Fruit fly (Drosophila melanogaster) whole organism, embryonic: ENCODE data around the gene TfIIS.

Source experiments
- Aef1 ChIP-seq: fragments of 200-800 bp; sonication (Bioruptor generic); IDR thresholded peaks from 3 replicates; pipeline ENCODE4 v1.3.6; 2022; ENCODE audit warnings: missing biosample characterization, missing genetic modification characterization
- BEAF-32 ChIP-seq: fragments of 200-800 bp; sonication (Bioruptor generic); optimal IDR thresholded peaks from 3 replicates; lab custom pipeline; 2017; ENCODE audit warnings: missing biosample characterization, missing genetic modification characterization, mild to moderate bottlenecking, moderate library complexity, missing genetic modification reagents
- CG12391 ChIP-seq: fragments of 200-800 bp; sonication (Bioruptor generic); optimal IDR thresholded peaks from 3 replicates; lab custom pipeline; 2018; ENCODE audit warnings: missing biosample characterization, mild to moderate bottlenecking, missing genetic modification characterization, moderate library complexity
- CG12769 ChIP-seq: fragments of 200-800 bp; sonication (Bioruptor generic); optimal IDR thresholded peaks from 2 replicates; lab custom pipeline; 2019; ENCODE audit warnings: missing biosample characterization, mild to moderate bottlenecking, missing genetic modification characterization, moderate library complexity
- CG13894 ChIP-seq: fragments of 200-800 bp; sonication (Bioruptor generic); optimal IDR thresholded peaks from 3 replicates; lab custom pipeline; 2018; ENCODE audit warnings: missing biosample characterization, mild to moderate bottlenecking, missing genetic modification characterization, moderate library complexity
- CG14965 ChIP-seq: fragments of 200-800 bp; sonication (Bioruptor generic); optimal IDR thresholded peaks from 2 replicates; lab custom pipeline; 2016; ENCODE audit warnings: missing biosample characterization, missing genetic modification characterization, borderline replicate concordance
- CG15269 ChIP-seq: fragments of 200-800 bp; sonication (Bioruptor generic); optimal IDR thresholded peaks from 2 replicates; lab custom pipeline; 2018; ENCODE audit warnings: missing biosample characterization, mild to moderate bottlenecking, missing genetic modification characterization, moderate library complexity
- CG16863 ChIP-seq: fragments of 200-800 bp; sonication (Bioruptor generic); optimal IDR thresholded peaks from 3 replicates; lab custom pipeline; 2016; ENCODE audit warnings: missing biosample characterization, missing genetic modification characterization
- CG17612 ChIP-seq: fragments of 200-800 bp; sonication (Bioruptor generic); IDR thresholded peaks from 2 replicates; pipeline ENCODE4 v1.3.6; 2022; ENCODE audit warnings: missing biosample characterization, missing genetic modification characterization
- CG1832 ChIP-seq: fragments of 200-800 bp; sonication (Bioruptor generic); optimal IDR thresholded peaks from 2 replicates; lab custom pipeline; 2017; ENCODE audit warnings: missing biosample characterization, mild to moderate bottlenecking, missing genetic modification characterization, inconsistent platforms
- CG33213 ChIP-seq: fragments of 200-800 bp; sonication (Bioruptor generic); optimal IDR thresholded peaks from 3 replicates; lab custom pipeline; 2016; ENCODE audit warnings: missing biosample characterization, missing genetic modification characterization
- CG33557 ChIP-seq: fragments of 200-800 bp; sonication (Bioruptor generic); optimal IDR thresholded peaks from 2 replicates; lab custom pipeline; 2019; ENCODE audit warnings: missing biosample characterization, mild to moderate bottlenecking, missing genetic modification characterization, moderate library complexity
- CG3995 ChIP-seq: fragments of 200-800 bp; sonication (Bioruptor generic); optimal IDR thresholded peaks from 3 replicates; lab custom pipeline; 2016; ENCODE audit warnings: missing biosample characterization, missing genetic modification characterization
- CG8089 ChIP-seq: fragments of 200-800 bp; sonication (Bioruptor generic); optimal IDR thresholded peaks from 3 replicates; lab custom pipeline; 2016; ENCODE audit warnings: missing biosample characterization, missing genetic modification characterization
- Dp ChIP-seq: fragments of 200-800 bp; sonication (Bioruptor generic); optimal IDR thresholded peaks from 2 replicates; lab custom pipeline; 2018; ENCODE audit warnings: missing biosample characterization, mild to moderate bottlenecking, missing genetic modification characterization, moderate library complexity
- E2f2 ChIP-seq: fragments of 200-800 bp; sonication (Bioruptor generic); IDR thresholded peaks from 2 replicates; pipeline ENCODE4 v1.3.6; 2022; ENCODE audit warnings: missing biosample characterization, missing genetic modification characterization
- Fer1 ChIP-seq: fragments of 200-800 bp; sonication (Bioruptor generic); optimal IDR thresholded peaks from 2 replicates; lab custom pipeline; 2017; ENCODE audit warnings: missing biosample characterization, mild to moderate bottlenecking, missing genetic modification characterization
- Fer3 ChIP-seq: fragments of 200-800 bp; sonication (Bioruptor generic); optimal IDR thresholded peaks from 2 replicates; lab custom pipeline; 2018; ENCODE audit warnings: missing biosample characterization, mild to moderate bottlenecking, missing genetic modification characterization, moderate library complexity
- HLH4C ChIP-seq: fragments of 200-800 bp; sonication (Bioruptor generic); IDR thresholded peaks from 3 replicates; pipeline ENCODE4 v1.3.6; 2022; ENCODE audit warnings: missing biosample characterization, missing genetic modification characterization; ENCODE audit not compliant: partially characterized antibody
- Hmr ChIP-seq: fragments of 200-800 bp; sonication (Bioruptor generic); optimal IDR thresholded peaks from 3 replicates; lab custom pipeline; 2017; ENCODE audit warnings: mild to moderate bottlenecking, missing biosample characterization, missing genetic modification reagents, missing genetic modification characterization
- Jarid2 ChIP-seq: fragments of 200-800 bp; sonication (Bioruptor generic); optimal IDR thresholded peaks from 3 replicates; lab custom pipeline; 2017; ENCODE audit warnings: mild to moderate bottlenecking, missing biosample characterization, missing genetic modification reagents, missing genetic modification characterization
- Lhr ChIP-seq: fragments of 200-800 bp; sonication (Bioruptor generic); optimal IDR thresholded peaks from 3 replicates; lab custom pipeline; 2017; ENCODE audit warnings: mild to moderate bottlenecking, missing biosample characterization, missing genetic modification reagents, missing genetic modification characterization
- Med ChIP-seq: fragments of 200-800 bp; sonication (Bioruptor generic); peaks from one replicate; lab custom pipeline; 2016; ENCODE audit warnings: missing biosample characterization, missing genetic modification characterization, mild to moderate bottlenecking, inconsistent platforms, moderate library complexity
- Myb ChIP-seq: fragments of 200-800 bp; sonication (Bioruptor generic); optimal IDR thresholded peaks from 2 replicates; lab custom pipeline; 2016; ENCODE audit warnings: missing biosample characterization, missing genetic modification characterization
- PHDP ChIP-seq: fragments of 200-800 bp; sonication (Bioruptor generic); optimal IDR thresholded peaks from 3 replicates; lab custom pipeline; 2018; ENCODE audit warnings: missing biosample characterization, mild to moderate bottlenecking, missing genetic modification characterization, moderate library complexity
- Ptx1 ChIP-seq: fragments of 200-800 bp; sonication (Bioruptor generic); IDR thresholded peaks from 2 replicates; pipeline ENCODE4 v1.3.6; 2022; ENCODE audit warnings: missing biosample characterization, missing genetic modification characterization
- Ravus ChIP-seq: fragments of 200-800 bp; sonication (Bioruptor generic); IDR thresholded peaks from 2 replicates; pipeline ENCODE4 v1.3.6; 2022; ENCODE audit warnings: missing biosample characterization, missing genetic modification characterization
- Rfx ChIP-seq: fragments of 200-800 bp; sonication (Bioruptor generic); IDR thresholded peaks from 2 replicates; pipeline ENCODE4 v1.3.6; 2022; ENCODE audit warnings: missing biosample characterization, missing genetic modification characterization
- Scr ChIP-seq: fragments of 200-800 bp; sonication (Bioruptor generic); IDR thresholded peaks from 2 replicates; pipeline ENCODE4 v1.3.6; 2022; ENCODE audit warnings: missing biosample characterization, missing genetic modification characterization; ENCODE audit not compliant: partially characterized antibody
- Sry-δ ChIP-seq: fragments of 200-800 bp; sonication (Bioruptor generic); optimal IDR thresholded peaks from 2 replicates; lab custom pipeline; 2016; ENCODE audit warnings: missing biosample characterization, missing genetic modification characterization
- Stat92E ChIP-seq, 3 experiments: fragments of >200 bp in 2 of 3; fragments of 200-800 bp in 1 of 3; sonication (Bioruptor generic) in 1 of 3; optimal IDR thresholded peaks; 2 replicates each; lab custom pipeline; 2017 to 2019; ENCODE audit warnings: missing biosample characterization in 3 of 3, missing genetic modification characterization in 3 of 3, mild to moderate bottlenecking in 1 of 3, moderate library complexity in 1 of 3
- Trl ChIP-seq, 3 experiments: fragments of >200 bp in 2 of 3; fragments of 200-800 bp in 1 of 3; sonication (Bioruptor generic) in 1 of 3; optimal IDR thresholded peaks; 2 replicates in 1 of 3; 3 replicates in 2 of 3; lab custom pipeline; 2016 to 2017; ENCODE audit warnings: missing biosample characterization in 1 of 3, missing genetic modification characterization in 1 of 3
- amos ChIP-seq: fragments of 200-800 bp; sonication (Bioruptor generic); IDR thresholded peaks from 2 replicates; pipeline ENCODE4 v1.3.6; 2022; ENCODE audit warnings: missing biosample characterization, missing genetic modification characterization; ENCODE audit not compliant: partially characterized antibody
- bbx ChIP-seq: fragments of 200-800 bp; sonication (Bioruptor generic); IDR thresholded peaks from 2 replicates; pipeline ENCODE4 v1.3.6; 2022; ENCODE audit warnings: missing biosample characterization, missing genetic modification characterization; ENCODE audit not compliant: partially characterized antibody
- exex ChIP-seq: fragments of 200-800 bp; sonication (Bioruptor generic); optimal IDR thresholded peaks from 4 replicates; lab custom pipeline; 2018; ENCODE audit warnings: missing biosample characterization, mild to moderate bottlenecking, missing genetic modification characterization, moderate library complexity
- gfzf ChIP-seq: fragments of 200-800 bp; sonication (Bioruptor generic); optimal IDR thresholded peaks from 2 replicates; lab custom pipeline; 2016; ENCODE audit warnings: missing biosample characterization, mild to moderate bottlenecking, missing genetic modification characterization, moderate library complexity
- grn ChIP-seq: fragments of 200-800 bp; sonication (Bioruptor generic); optimal IDR thresholded peaks from 3 replicates; lab custom pipeline; 2017; ENCODE audit warnings: missing biosample characterization, missing genetic modification characterization
- gsb-n ChIP-seq: fragments of 200-800 bp; sonication (Bioruptor generic); optimal IDR thresholded peaks from 3 replicates; lab custom pipeline; 2018; ENCODE audit warnings: missing biosample characterization, mild to moderate bottlenecking, missing genetic modification characterization
- hb ChIP-seq: fragments of 200-800 bp; sonication (Bioruptor generic); IDR thresholded peaks from 3 replicates; pipeline ENCODE4 v1.3.6; 2022; ENCODE audit warnings: missing biosample characterization, missing genetic modification characterization; ENCODE audit not compliant: partially characterized antibody
- inv ChIP-seq: fragments of 200-800 bp; sonication (Bioruptor generic); IDR thresholded peaks from 2 replicates; pipeline ENCODE4 v1.3.6; 2022; ENCODE audit warnings: missing biosample characterization, missing genetic modification characterization; ENCODE audit not compliant: partially characterized antibody
- kni ChIP-seq: fragments of 200-800 bp; sonication (Bioruptor generic); optimal IDR thresholded peaks from 3 replicates; lab custom pipeline; 2017; ENCODE audit warnings: mild to moderate bottlenecking, missing biosample characterization, missing genetic modification reagents, missing genetic modification characterization
- nmo ChIP-seq: fragments of 200-800 bp; sonication (Bioruptor generic); optimal IDR thresholded peaks from 2 replicates; lab custom pipeline; 2018; ENCODE audit warnings: missing biosample characterization, mild to moderate bottlenecking, missing genetic modification characterization, moderate library complexity
- pros ChIP-seq: fragments of 200-800 bp; sonication (Bioruptor generic); optimal IDR thresholded peaks from 3 replicates; lab custom pipeline; 2019; ENCODE audit warnings: missing biosample characterization, mild to moderate bottlenecking, missing genetic modification characterization, moderate library complexity
- stc ChIP-seq: fragments of 200-800 bp; sonication (Bioruptor generic); IDR thresholded peaks from 2 replicates; pipeline ENCODE4 v1.3.6; 2022; ENCODE audit warnings: missing biosample characterization, missing genetic modification characterization
- sug ChIP-seq: fragments of 200-800 bp; optimal IDR thresholded peaks from 2 replicates; lab custom pipeline; 2019; ENCODE audit warnings: missing biosample characterization, mild to moderate bottlenecking, missing genetic modification characterization, moderate library complexity
- unc-4 ChIP-seq: fragments of 200-800 bp; sonication (Bioruptor generic); IDR thresholded peaks from 2 replicates; pipeline ENCODE4 v1.3.6; 2022; ENCODE audit warnings: missing biosample characterization, missing genetic modification characterization; ENCODE audit not compliant: partially characterized antibody

Gene TfIIS

dm6 chr2L:15057225-15058117, 3.1 kb downstream of the TfIIS start, which contains the start of gene ck (continued):
- TF ChIP-seq CG33557 (no peak), amos (GFP tag; lab: Robert Waterston, UW) (peak; percentile 74), HLH4C (GFP tag; lab: Robert Waterston, UW) (peak; percentile 83), kni (GFP tag; lab: Kevin White, UChicago) (peak; percentile 69), gfzf (GFP tag; lab: Kevin White, UChicago) (peak; percentile 94), E2f2 (GFP tag; lab: Robert Waterston, UW) (peak; percentile 96), Aef1 (no peak), grn (peak; percentile 77), pros (GFP tag; lab: Kevin White, UChicago) (no peak), Fer3 (tag; lab: Kevin White, UChicago) (no peak), Lhr (GFP tag; lab: Kevin White, UChicago) (peak; percentile 82), BEAF-32 (GFP tag; lab: Kevin White, UChicago) (peak; percentile 73), PHDP (no peak), CG3995 (GFP tag; lab: Kevin White, UChicago) (peak; percentile 13), Fer1 (GFP tag; lab: Kevin White, UChicago) (peak; percentile 0), Trl (optimal IDR thresholded peaks at IDR 0.05; lab: Kevin White, UChicago) (peak in 1 of 2 experiments; percentile 41), Trl (GFP tag; optimal IDR thresholded peaks at IDR 0.05; lab: Kevin White, UChicago) (no peak), Myb (peak; percentile 77), Ptx1 (no peak), CG15269 (tag; lab: Kevin White, UChicago) (no peak), Dp (GFP tag; lab: Kevin White, UChicago) (peak; percentile 93), CG12769 (tag; lab: Kevin White, UChicago) (peak; percentile 77), CG1832 (GFP tag; lab: Kevin White, UChicago) (no peak), bbx (GFP tag; lab: Robert Waterston, UW) (peak; percentile 88), CG33213 (GFP tag; lab: Kevin White, UChicago) (peak; percentile 35), CG8089 (no peak), Ravus (GFP tag; lab: Robert Waterston, UW) (no peak), Jarid2 (peak; percentile 50), gsb-n (tag; lab: Kevin White, UChicago) (peak; percentile 29), nmo (peak; percentile 0), sug (tag; lab: Kevin White, UChicago) (peak; percentile 46), Med (peak; percentile 66), Sry-δ (GFP tag; lab: Kevin White, UChicago) (peak; percentile 68), CG14965 (GFP tag; lab: Kevin White, UChicago) (no peak), Rfx (GFP tag; lab: Robert Waterston, UW) (0 out of 2 replicates have a peak, but pooled peaks have one; percentile 7), unc-4 (GFP tag; lab: Robert Waterston, UW) (peak; percentile 54), Stat92E (GFP tag; optimal IDR thresholded peaks at IDR 0.05; lab: Kevin White, UChicago) (peak in 1 of 3 experiments; percentile 27), stc (peak; percentile 11; the same call in 1 of the 2 replicates), CG12391 (tag; lab: Kevin White, UChicago) (peak; percentile 2), CG16863 (GFP tag; lab: Kevin White, UChicago) (no peak), exex (tag; lab: Kevin White, UChicago) (peak; percentile 2), CG13894 (tag; lab: Kevin White, UChicago) (peak; percentile 23), Hmr (GFP tag; lab: Kevin White, UChicago) (peak; percentile 64), inv (GFP tag; lab: Robert Waterston, UW) (peak; percentile 59; the same call in 1 of the 2 replicates), Scr (peak; percentile 67), hb (GFP tag; lab: Robert Waterston, UW) (peak; percentile 78), CG17612 (no peak)
